Worm (Caenorhabditis elegans) whole organism, L4 larva: ENCODE results near the gene dmd-6.

Source experiments
- ceh-44 ChIP-seq: fragments of 200-800 bp; sonication (Bioruptor generic); IDR thresholded peaks from 2 replicates; pipeline ENCODE4 v1.3.6; 2022; ENCODE audit warnings: missing genetic modification reagents, missing genetic modification characterization, missing compliant biosample characterization
- dve-1 ChIP-seq: sonication (generic microtip); optimal IDR thresholded peaks from 2 replicates; lab custom pipeline; 2017; ENCODE audit warnings: antibody characterized with exemption, mild to moderate bottlenecking, missing genetic modification characterization, missing compliant biosample characterization; ENCODE audit not compliant: insufficient read depth
- lsy-2 ChIP-seq, 2 experiments: fragments of 150-350 bp in 1 of 2; sonication (generic microtip) in 1 of 2; optimal IDR thresholded peaks; 2 replicates each; lab custom pipeline; 2014 to 2017; ENCODE audit warnings: missing biosample characterization in 2 of 2, missing genetic modification characterization in 2 of 2

DNA sequence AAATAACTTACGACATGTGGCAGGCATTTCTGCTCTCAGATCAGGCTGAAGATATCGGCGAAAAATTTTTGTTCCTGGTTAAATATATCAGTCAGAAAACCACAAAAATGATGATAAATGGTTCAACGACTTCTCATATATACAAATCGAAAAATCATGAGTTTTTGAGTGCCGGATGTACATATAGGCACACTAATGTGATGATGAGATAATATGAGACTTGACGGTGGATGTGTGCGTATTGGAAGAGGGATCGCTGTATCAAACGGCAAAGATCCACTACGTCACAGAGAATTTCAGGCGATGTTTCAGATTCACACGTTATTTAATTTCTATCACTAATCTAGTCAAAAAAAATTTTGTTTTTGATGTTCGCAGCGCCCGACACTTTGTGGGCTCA lies 43.8 kb upstream of the dmd-6 start, which contains the start of gene glb-34:
- no peak for TF ChIP-seq ceh-44
- TF ChIP-seq lsy-2 (tag; optimal IDR thresholded peaks at IDR 0.05; lab: Kevin White, UChicago): no peak
- TF ChIP-seq dve-1 (tag; lab: Kevin White, UChicago): no peak
